Worm (Caenorhabditis elegans): ENCODE results near the gene F22H10.6.

Gene F22H10.6

ce11 chrX:16691045-16691444 is at the start of gene F22H10.6:
F22H10.6 (minus strand) TSS chrX:16691336.
- TF ChIP-seq mdl-1 (tag; optimal IDR thresholded peaks at IDR 0.05) = no peak
- TF ChIP-seq lsy-12 (tag; optimal IDR thresholded peaks at IDR 0.05) = no peak
- no peak for TF ChIP-seq nhr-25 (tag; optimal IDR thresholded peaks at IDR 0.05)
- TF ChIP-seq sea-2 (GFP tag; optimal IDR thresholded peaks at IDR 0.05) = no peak
- TF ChIP-seq tbx-2 (tag; optimal IDR thresholded peaks at IDR 0.05) = no peak
- TF ChIP-seq fkh-10 (GFP tag; optimal IDR thresholded peaks at IDR 0.05) = no peak
- no peak for TF ChIP-seq fos-1 (tag; optimal IDR thresholded peaks at IDR 0.05)
- TF ChIP-seq lin-15B (tag; optimal IDR thresholded peaks at IDR 0.05) = no peak
- no peak for TF ChIP-seq egl-5 (tag; optimal IDR thresholded peaks at IDR 0.05)
- TF ChIP-seq snpc-4 (tag; optimal IDR thresholded peaks at IDR 0.05) = no peak
- TF ChIP-seq ama-1 (optimal IDR thresholded peaks at IDR 0.05) = no peak
- no peak for TF ChIP-seq eor-1 (tag; optimal IDR thresholded peaks at IDR 0.05)
- no peak for TF ChIP-seq hmg-11 (tag; optimal IDR thresholded peaks at IDR 0.05)
- TF ChIP-seq pqm-1 (tag; optimal IDR thresholded peaks at IDR 0.05) = no peak
- TF ChIP-seq mml-1 (tag; optimal IDR thresholded peaks at IDR 0.05) = no peak
- TF ChIP-seq nhr-76 (tag; optimal IDR thresholded peaks at IDR 0.05) = no peak
- no peak for TF ChIP-seq elt-2 (tag; optimal IDR thresholded peaks at IDR 0.05)

- TF ChIP-seq hmg-11 (tag; optimal IDR thresholded peaks at IDR 0.05) (no peak), nfya-1 (tag; optimal IDR thresholded peaks at IDR 0.05; ENCODE audit: insufficient read depth) (peak; percentile 17), egl-27 (tag; optimal IDR thresholded peaks at IDR 0.05) (no peak), lin-15B (tag; optimal IDR thresholded peaks at IDR 0.05) (no peak), snpc-4 (tag; optimal IDR thresholded peaks at IDR 0.05) (no peak), daf-12 (tag; optimal IDR thresholded peaks at IDR 0.05) (no peak), nhr-67 (tag; optimal IDR thresholded peaks at IDR 0.05) (no peak), lin-39 (tag; optimal IDR thresholded peaks at IDR 0.05) (peak; percentile 56)
Measured at ce11 chrX:16737478-16737877, 46.3 kb upstream of the F22H10.6 start.

ce11 chrX:16734970-16735369 is 43.8 kb upstream of the F22H10.6 start:
- TF ChIP-seq ztf-4 (tag; optimal IDR thresholded peaks at IDR 0.05) (no peak), zag-1 (tag; optimal IDR thresholded peaks at IDR 0.05) (no peak)

- TF ChIP-seq elt-1 (tag; optimal IDR thresholded peaks at IDR 0.05) = no peak
- peak; percentile 83 for TF ChIP-seq pha-4 (tag; optimal IDR thresholded peaks at IDR 0.05)
Measured at ce11 chrX:16733411-16733810, 42.3 kb upstream of the F22H10.6 start.

ce11 chrX:16732259-16732658 is 41.1 kb upstream of the F22H10.6 start:
- TF ChIP-seq fkh-2 (tag; optimal IDR thresholded peaks at IDR 0.05) = no peak
- peak; percentile 16 for TF ChIP-seq nfya-1 (tag; optimal IDR thresholded peaks at IDR 0.05; ENCODE audit: insufficient read depth)
- TF ChIP-seq nhr-11 (tag; optimal IDR thresholded peaks at IDR 0.05) = peak; percentile 72
- peak; percentile 1 for TF ChIP-seq lin-39 (tag; optimal IDR thresholded peaks at IDR 0.05)
- TF ChIP-seq ceh-9 (tag; optimal IDR thresholded peaks at IDR 0.05) = no peak
- peak; percentile 37 for TF ChIP-seq skn-1 (tag; optimal IDR thresholded peaks at IDR 0.05)

ce11 chrX:16731167-16731566 is 40.0 kb upstream of the F22H10.6 start:
- TF ChIP-seq nhr-77 (tag; optimal IDR thresholded peaks at IDR 0.05) (no peak), mdl-1 (tag; optimal IDR thresholded peaks at IDR 0.05) (no peak), zag-1 (tag; optimal IDR thresholded peaks at IDR 0.05) (no peak), snpc-4 (tag; optimal IDR thresholded peaks at IDR 0.05) (no peak), ama-1 (optimal IDR thresholded peaks at IDR 0.05) (no peak), fos-1 (tag; optimal IDR thresholded peaks at IDR 0.05) (no peak), nfya-1 (tag; optimal IDR thresholded peaks at IDR 0.05; ENCODE audit: insufficient read depth) (no peak), nhr-67 (tag; optimal IDR thresholded peaks at IDR 0.05) (no peak), ceh-28 (tag; optimal IDR thresholded peaks at IDR 0.05) (no peak), jun-1 (tag; optimal IDR thresholded peaks at IDR 0.05) (no peak), ceh-9 (tag; optimal IDR thresholded peaks at IDR 0.05) (no peak), nhr-25 (tag; optimal IDR thresholded peaks at IDR 0.05) (no peak), egl-5 (tag; optimal IDR thresholded peaks at IDR 0.05) (no peak), ceh-16 (tag; optimal IDR thresholded peaks at IDR 0.05) (no peak), skn-1 (tag; optimal IDR thresholded peaks at IDR 0.05) (no peak), nhr-237 (tag; optimal IDR thresholded peaks at IDR 0.05) (no peak)

All from whole organism, L3 larva.